Fruit fly (Drosophila melanogaster) whole organism, prepupa: ENCODE data around the gene CG17118.

Experiments used
- CG10631 ChIP-seq: fragments of 200-800 bp; sonication (Bioruptor generic); optimal IDR thresholded peaks from 2 replicates; lab custom pipeline; 2016; ENCODE audit warnings: missing biosample characterization, missing genetic modification characterization
- CG10669 ChIP-seq: fragments of 200-800 bp; sonication (Bioruptor generic); optimal IDR thresholded peaks from 3 replicates; lab custom pipeline; 2018; ENCODE audit warnings: missing biosample characterization, mild to moderate bottlenecking, missing genetic modification characterization, moderate library complexity
- CG11762 ChIP-seq: fragments of 200-800 bp; sonication (Bioruptor generic); optimal IDR thresholded peaks from 3 replicates; lab custom pipeline; 2016; ENCODE audit warnings: missing biosample characterization, missing genetic modification characterization; ENCODE audit not compliant: insufficient read depth
- CG15336 ChIP-seq: fragments of 200-800 bp; sonication (Bioruptor generic); IDR thresholded peaks from 2 replicates; pipeline ENCODE4 v1.3.6; 2022; ENCODE audit warnings: missing biosample characterization, missing genetic modification characterization
- CG1621 ChIP-seq: fragments of 200-800 bp; sonication (Bioruptor generic); optimal IDR thresholded peaks from 3 replicates; lab custom pipeline; 2018; ENCODE audit warnings: missing biosample characterization, mild to moderate bottlenecking, missing genetic modification characterization
- CG16779 ChIP-seq: fragments of 200-800 bp; sonication (Bioruptor generic); optimal IDR thresholded peaks from 3 replicates; lab custom pipeline; 2017; ENCODE audit warnings: missing biosample characterization, mild to moderate bottlenecking, missing genetic modification characterization
- CG31627 ChIP-seq: fragments of 200-800 bp; sonication (Bioruptor generic); optimal IDR thresholded peaks from 3 replicates; lab custom pipeline; 2016; ENCODE audit warnings: missing biosample characterization, missing genetic modification characterization
- CG3919 ChIP-seq: fragments of 200-800 bp; sonication (Bioruptor generic); optimal IDR thresholded peaks from 3 replicates; lab custom pipeline; 2016; ENCODE audit warnings: missing biosample characterization, missing genetic modification characterization
- CG6792 ChIP-seq: fragments of 200-800 bp; sonication (Bioruptor generic); optimal IDR thresholded peaks from 3 replicates; lab custom pipeline; 2016; ENCODE audit warnings: missing biosample characterization, missing genetic modification characterization
- CG6854 ChIP-seq: fragments of 200-800 bp; sonication (Bioruptor generic); optimal IDR thresholded peaks from 2 replicates; lab custom pipeline; 2017; ENCODE audit warnings: missing biosample characterization, mild to moderate bottlenecking, missing genetic modification characterization
- CG8119 ChIP-seq: fragments of 200-800 bp; sonication (Bioruptor generic); IDR thresholded peaks from 3 replicates; pipeline ENCODE4 v1.3.6; 2022; ENCODE audit warnings: missing biosample characterization, missing genetic modification characterization
- CG9139 ChIP-seq: fragments of 200-800 bp; sonication (Bioruptor generic); optimal IDR thresholded peaks from 3 replicates; lab custom pipeline; 2017; ENCODE audit warnings: missing biosample characterization, mild to moderate bottlenecking, missing genetic modification characterization
- Eip75B ChIP-seq: fragments of 200-800 bp; sonication (Bioruptor generic); optimal IDR thresholded peaks from 3 replicates; lab custom pipeline; 2016; ENCODE audit warnings: missing biosample characterization, missing genetic modification characterization
- Eip78C ChIP-seq: fragments of 200-800 bp; sonication (Bioruptor generic); peaks from one replicate; lab custom pipeline; 2016; ENCODE audit warnings: missing biosample characterization, missing genetic modification characterization
- Eip93F ChIP-seq: fragments of 200-800 bp; sonication (Bioruptor generic); optimal IDR thresholded peaks from 2 replicates; lab custom pipeline; 2016; ENCODE audit warnings: missing biosample characterization, mild to moderate bottlenecking, missing genetic modification characterization
- Ets96B ChIP-seq: fragments of 200-800 bp; optimal IDR thresholded peaks from 2 replicates; lab custom pipeline; 2019; ENCODE audit warnings: missing biosample characterization, mild to moderate bottlenecking, missing genetic modification characterization, moderate library complexity
- Gug ChIP-seq: fragments of 200-800 bp; sonication (Bioruptor generic); IDR thresholded peaks from 2 replicates; pipeline ENCODE4 v1.3.6; 2022; ENCODE audit warnings: missing biosample characterization, missing genetic modification characterization
- Hr38 ChIP-seq: sonication (Bioruptor generic); optimal IDR thresholded peaks from 2 replicates; lab custom pipeline; 2016; ENCODE audit warnings: missing biosample characterization, missing genetic modification characterization
- Hr4 ChIP-seq: fragments of 200-800 bp; sonication (Bioruptor generic); optimal IDR thresholded peaks from 3 replicates; lab custom pipeline; 2016; ENCODE audit warnings: missing biosample characterization, missing genetic modification characterization
- Smox ChIP-seq: fragments of 200-800 bp; sonication (Bioruptor generic); optimal IDR thresholded peaks from 3 replicates; lab custom pipeline; 2016; ENCODE audit warnings: missing biosample characterization, missing genetic modification characterization
- achi ChIP-seq: fragments of 200-800 bp; sonication (Bioruptor generic); optimal IDR thresholded peaks from 3 replicates; lab custom pipeline; 2016; ENCODE audit warnings: missing biosample characterization, missing genetic modification characterization
- acj6 ChIP-seq: fragments of 200-800 bp; sonication (Bioruptor generic); optimal IDR thresholded peaks from 3 replicates; lab custom pipeline; 2016; ENCODE audit warnings: missing biosample characterization, missing genetic modification characterization
- dac ChIP-seq: fragments of 200-800 bp; sonication (Bioruptor generic); optimal IDR thresholded peaks from 2 replicates; lab custom pipeline; 2017; ENCODE audit warnings: missing biosample characterization, mild to moderate bottlenecking, missing genetic modification characterization
- eg ChIP-seq: fragments of 200-800 bp; sonication (Bioruptor generic); IDR thresholded peaks from 3 replicates; pipeline ENCODE4 v1.3.6; 2022; ENCODE audit warnings: missing biosample characterization, missing genetic modification characterization
- esn ChIP-seq: fragments of 200-800 bp; sonication (Bioruptor generic); optimal IDR thresholded peaks from 2 replicates; lab custom pipeline; 2016; ENCODE audit warnings: missing biosample characterization, mild to moderate bottlenecking, missing genetic modification characterization, moderate library complexity
- fd85E ChIP-seq: fragments of 200-800 bp; sonication (Bioruptor generic); optimal IDR thresholded peaks from 3 replicates; lab custom pipeline; 2016; ENCODE audit warnings: missing biosample characterization, missing genetic modification characterization
- fkh ChIP-seq: fragments of 200-800 bp; sonication (Bioruptor generic); optimal IDR thresholded peaks from 3 replicates; lab custom pipeline; 2017; ENCODE audit warnings: missing biosample characterization, mild to moderate bottlenecking, missing genetic modification characterization, moderate library complexity
- net ChIP-seq: fragments of 200-800 bp; sonication (Bioruptor generic); optimal IDR thresholded peaks from 3 replicates; lab custom pipeline; 2016; ENCODE audit warnings: missing biosample characterization, missing genetic modification characterization
- spab ChIP-seq: fragments of 200-800 bp; sonication (Bioruptor generic); optimal IDR thresholded peaks from 2 replicates; lab custom pipeline; 2017; ENCODE audit warnings: missing biosample characterization, mild to moderate bottlenecking, missing genetic modification characterization, missing genetic modification reagents
- topi ChIP-seq: fragments of 200-800 bp; sonication (Bioruptor generic); optimal IDR thresholded peaks from 3 replicates; lab custom pipeline; 2016; ENCODE audit warnings: missing biosample characterization, missing genetic modification characterization
- vri ChIP-seq: fragments of 200-800 bp; sonication (Bioruptor generic); optimal IDR thresholded peaks from 3 replicates; lab custom pipeline; 2016; ENCODE audit warnings: missing biosample characterization, mild to moderate bottlenecking, missing genetic modification characterization

CG17118 gene

DNA sequence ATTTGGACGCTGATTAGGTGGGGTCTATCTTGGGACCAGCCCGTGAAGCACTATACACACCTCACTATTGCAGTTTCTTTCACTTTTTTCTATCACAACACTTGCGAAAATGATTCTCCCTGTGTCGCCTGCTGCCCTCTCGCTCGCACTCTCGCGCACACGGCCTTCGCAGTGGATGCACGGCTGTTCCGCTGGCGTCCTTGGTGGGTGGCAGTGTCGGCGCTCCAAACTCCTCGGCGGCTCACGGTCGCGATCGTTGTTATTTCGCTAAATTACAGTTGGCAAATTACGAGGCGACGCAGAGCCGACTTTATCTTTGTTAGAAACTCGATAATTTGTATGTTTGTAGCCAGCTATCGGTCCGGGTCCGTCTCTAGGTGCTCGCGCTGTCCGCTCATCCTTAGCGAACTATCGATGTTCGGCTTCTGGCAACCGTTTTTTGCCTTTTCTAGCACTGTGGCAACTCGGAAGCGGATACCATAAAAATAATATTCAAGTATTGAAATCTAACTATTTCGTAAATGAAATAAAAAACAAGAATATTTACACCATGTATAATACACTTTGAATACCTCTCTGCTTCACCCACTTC is 37.6 kb downstream of the CG17118 start, which contains the start of gene Ubc2 (continued):
- TF ChIP-seq net (GFP tag; lab: Kevin White, UChicago) (no peak), CG3919 (GFP tag; lab: Kevin White, UChicago) (no peak), spab (GFP tag; lab: Kevin White, UChicago) (no peak), Hr38 (GFP tag; lab: Kevin White, UChicago) (no peak), fd85E (GFP tag; lab: Kevin White, UChicago) (no peak), topi (GFP tag; lab: Kevin White, UChicago) (peak; percentile 19), Eip78C (GFP tag; lab: Kevin White, UChicago) (peak; percentile 72), CG31627 (peak; percentile 23), Smox (no peak), CG6792 (GFP tag; lab: Kevin White, UChicago) (no peak), fkh (GFP tag; lab: Kevin White, UChicago) (no peak), CG6854 (GFP tag; lab: Kevin White, UChicago) (no peak), vri (GFP tag; lab: Kevin White, UChicago) (no peak), esn (GFP tag; lab: Kevin White, UChicago) (peak; percentile 28), CG15336 (GFP tag; lab: Robert Waterston, UW) (no peak), Eip93F (no peak)

DNA sequence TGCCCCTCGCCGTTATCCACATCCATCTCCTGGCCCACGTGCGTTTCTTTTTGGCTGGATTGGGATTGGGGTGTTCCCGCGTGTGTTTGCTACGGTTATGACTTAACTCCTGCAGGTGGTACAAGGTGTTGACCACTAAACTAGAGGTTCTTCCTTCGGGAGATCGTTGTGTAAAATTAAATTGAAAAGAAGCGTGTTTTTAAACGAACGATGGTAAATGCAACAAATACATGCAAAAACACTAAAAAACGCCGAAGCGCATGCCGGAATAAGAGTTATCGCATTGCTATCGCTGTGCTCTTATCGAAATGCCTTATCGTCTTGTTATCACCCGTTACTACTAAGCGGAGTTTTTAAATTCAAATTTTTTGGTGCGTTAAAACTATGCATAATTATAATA is 39.7 kb downstream of the CG17118 start, which contains the start of gene CG6724:
Gene CG6724 (minus strand): TSS at position 245 of the 400 bp plus-strand sequence.
- TF ChIP-seq CG16779 (tag; lab: Kevin White, UChicago): no peak
- TF ChIP-seq CG11762 (GFP tag; lab: Kevin White, UChicago): no peak
- no peak for TF ChIP-seq CG1621
- no peak for TF ChIP-seq vri (GFP tag; lab: Kevin White, UChicago)
- TF ChIP-seq CG10669 (GFP tag; lab: Kevin White, UChicago): no peak
- no peak for TF ChIP-seq Eip93F
- no peak for TF ChIP-seq CG8119
- no peak for TF ChIP-seq eg
- no peak for TF ChIP-seq Ets96B (tag; lab: Kevin White, UChicago)
- no peak for TF ChIP-seq Eip78C (GFP tag; lab: Kevin White, UChicago)
- TF ChIP-seq esn (GFP tag; lab: Kevin White, UChicago): no peak
- no peak for TF ChIP-seq CG10631 (GFP tag; lab: Kevin White, UChicago)
- TF ChIP-seq CG3919 (GFP tag; lab: Kevin White, UChicago): no peak
- TF ChIP-seq Hr4 (GFP tag; lab: Kevin White, UChicago): no peak
- no peak for TF ChIP-seq dac
- no peak for TF ChIP-seq acj6
- no peak for TF ChIP-seq Gug
- TF ChIP-seq CG9139 (GFP tag; lab: Kevin White, UChicago): no peak
- no peak for TF ChIP-seq achi
- no peak for TF ChIP-seq Eip75B (GFP tag; lab: Kevin White, UChicago)
- TF ChIP-seq, all 60 proteins: peak for 0

- TF ChIP-seq Eip93F (no peak), Ets96B (tag; lab: Kevin White, UChicago) (no peak)
Measured at dm6 chr2L:10770568-10770967, 40.5 kb downstream of the CG17118 start, which contains the start of gene CG17127. TSS of gene CG17127 (plus strand) at chr2L:10770868.

- TF ChIP-seq Smox (no peak), CG6792 (GFP tag; lab: Kevin White, UChicago) (no peak), CG3919 (GFP tag; lab: Kevin White, UChicago) (peak; percentile 94), eg (0 out of 3 replicates have a peak, but pooled peaks have one; percentile 12), Hr38 (GFP tag; lab: Kevin White, UChicago) (no peak)
Measured at dm6 chr2L:10774041-10774440, 44.0 kb downstream of the CG17118 start.
